Worm (Caenorhabditis elegans) whole organism, early embryonic: ENCODE results near the gene E04F6.10.

Source experiments
- B0310.2 ChIP-seq: sonication (generic microtip); optimal IDR thresholded peaks from 2 replicates; lab custom pipeline; 2016; ENCODE audit warnings: mild to moderate bottlenecking, missing genetic modification characterization, missing compliant biosample characterization
- F13C5.2 ChIP-seq: sonication (generic microtip); optimal IDR thresholded peaks from 2 replicates; lab custom pipeline; 2017; ENCODE audit warnings: mild to moderate bottlenecking, missing genetic modification characterization, inconsistent platforms, missing compliant biosample characterization
- aly-1 ChIP-seq: sonication (generic microtip); optimal IDR thresholded peaks from 2 replicates; lab custom pipeline; 2016; ENCODE audit warnings: missing genetic modification characterization, missing compliant biosample characterization
- ama-1 ChIP-seq: fragments of 150-350 bp; optimal IDR thresholded peaks from 2 replicates; lab custom pipeline; 2014
- ceh-13 ChIP-seq: fragments of 200-800 bp; sonication (Bioruptor generic); optimal IDR thresholded peaks from 2 replicates; lab custom pipeline; 2018; ENCODE audit warnings: mild to moderate bottlenecking, missing genetic modification characterization, missing compliant biosample characterization
- ceh-36 ChIP-seq: sonication (generic microtip); optimal IDR thresholded peaks from 2 replicates; lab custom pipeline; 2016; ENCODE audit warnings: missing genetic modification characterization, inconsistent platforms, missing compliant biosample characterization
- ets-7 ChIP-seq: sonication (generic microtip); optimal IDR thresholded peaks from 2 replicates; lab custom pipeline; 2016; ENCODE audit warnings: missing genotype, missing genetic modification characterization, missing compliant biosample characterization
- flt-1 ChIP-seq: fragments of 200-800 bp; sonication (Bioruptor generic); IDR thresholded peaks from 2 replicates; pipeline ENCODE4 v1.3.6; 2022; ENCODE audit warnings: missing genetic modification characterization, missing compliant biosample characterization
- hmbx-1 ChIP-seq: sonication (generic microtip); optimal IDR thresholded peaks from 2 replicates; lab custom pipeline; 2016; ENCODE audit warnings: mild to moderate bottlenecking, missing genetic modification characterization, missing compliant biosample characterization
- hmg-4 ChIP-seq: fragments of 200-800 bp; sonication (Bioruptor generic); optimal IDR thresholded peaks from 2 replicates; lab custom pipeline; 2018; ENCODE audit warnings: mild to moderate bottlenecking, missing genetic modification characterization, missing compliant biosample characterization
- hnd-1 ChIP-seq: sonication (generic microtip); optimal IDR thresholded peaks from 2 replicates; lab custom pipeline; 2016; ENCODE audit warnings: missing genetic modification characterization, missing compliant biosample characterization
- pes-1 ChIP-seq: fragments of 200-800 bp; sonication (Bioruptor generic); IDR thresholded peaks from 2 replicates; pipeline ENCODE4 v1.3.6; 2022; ENCODE audit warnings: missing genetic modification reagents, missing genetic modification characterization, missing compliant biosample characterization
- scrt-1 ChIP-seq: fragments of 200-800 bp; sonication (Bioruptor generic); IDR thresholded peaks from 2 replicates; pipeline ENCODE4 v1.3.6; 2022; ENCODE audit warnings: missing genetic modification characterization, missing compliant biosample characterization
- sea-1 ChIP-seq: fragments of 200-800 bp; sonication (Bioruptor generic); conservative IDR thresholded peaks from 2 replicates; pipeline ENCODE4 v1.3.6; 2022; ENCODE audit warnings: missing genetic modification characterization, missing compliant biosample characterization
- tbx-11 ChIP-seq: fragments of 200-800 bp; sonication (Bioruptor generic); IDR thresholded peaks from 2 replicates; pipeline ENCODE4 v1.3.6; 2022; ENCODE audit warnings: missing genetic modification characterization, missing compliant biosample characterization
- tbx-37 ChIP-seq: fragments of 200-800 bp; sonication (Bioruptor generic); conservative IDR thresholded peaks from 2 replicates; pipeline ENCODE4 v1.3.6; 2022; ENCODE audit warnings: missing genetic modification reagents, missing genetic modification characterization, missing compliant biosample characterization
- tra-4 ChIP-seq: sonication (generic microtip); optimal IDR thresholded peaks from 2 replicates; lab custom pipeline; 2017; ENCODE audit warnings: missing genetic modification characterization, missing compliant biosample characterization

The E04F6.10 gene

ce11 chrII:7217047-7217446, at the start of gene E04F6.10:
TSS of gene E04F6.10 (minus strand) at chrII:7217147.
- TF ChIP-seq tbx-37 (no peak), scrt-1 (GFP tag; lab: Robert Waterston, UW) (no peak), tra-4 (tag; lab: Kevin White, UChicago) (no peak), sea-1 (GFP tag; lab: Robert Waterston, UW) (no peak), hmbx-1 (no peak), tbx-11 (GFP tag; lab: Robert Waterston, UW) (no peak), ceh-36 (tag; lab: Kevin White, UChicago) (no peak), ceh-13 (GFP tag; lab: Kevin White, UChicago) (no peak), hmg-4 (GFP tag; lab: Kevin White, UChicago) (no peak)

DNA sequence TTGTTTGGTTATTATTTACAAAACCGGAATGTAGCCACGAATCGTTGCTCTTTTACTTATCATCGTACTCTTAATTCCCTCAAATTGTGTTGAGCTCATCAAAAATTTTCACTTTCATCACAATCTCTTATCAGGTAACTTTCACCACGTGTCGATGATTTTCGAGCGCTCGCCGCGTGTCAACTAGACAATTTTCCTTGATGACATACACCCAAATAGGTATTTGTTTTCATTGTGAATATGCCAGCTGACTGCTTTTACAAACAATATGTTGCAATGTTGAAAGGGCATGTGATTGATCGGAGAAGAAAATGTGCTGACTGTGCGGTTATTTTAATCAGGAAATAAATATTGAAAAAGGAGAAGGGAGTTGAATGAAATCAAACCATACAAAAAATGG, 47.7 kb upstream of the E04F6.10 start:
- no peak for TF ChIP-seq aly-1 (tag; lab: Kevin White, UChicago)
- no peak for TF ChIP-seq pes-1
- TF ChIP-seq ets-7 (tag; lab: Kevin White, UChicago) = no peak
- no peak for TF ChIP-seq scrt-1 (GFP tag; lab: Robert Waterston, UW)
- TF ChIP-seq tbx-37 = no peak
- no peak for TF ChIP-seq tra-4 (tag; lab: Kevin White, UChicago)
- no peak for TF ChIP-seq ceh-36 (tag; lab: Kevin White, UChicago)
- no peak for TF ChIP-seq B0310.2
- no peak for TF ChIP-seq hmbx-1
- no peak for TF ChIP-seq tbx-11 (GFP tag; lab: Robert Waterston, UW)
- no peak for TF ChIP-seq hmg-4 (GFP tag; lab: Kevin White, UChicago)

ce11 chrII:7261854-7262253, 44.9 kb upstream of the E04F6.10 start, which contains the start of gene C30G12.4:
TSS of gene C30G12.4 (plus strand) at chrII:7262154.
- no peak for TF ChIP-seq sea-1 (GFP tag; lab: Robert Waterston, UW)
- TF ChIP-seq ceh-36 (tag; lab: Kevin White, UChicago) = no peak
- TF ChIP-seq tbx-37 = no peak
- no peak for TF ChIP-seq F13C5.2 (tag; lab: Kevin White, UChicago)
- no peak for TF ChIP-seq hmbx-1
- TF ChIP-seq hnd-1 = no peak
- TF ChIP-seq ama-1 = no peak
- TF ChIP-seq tra-4 (tag; lab: Kevin White, UChicago) = no peak
- TF ChIP-seq tbx-11 (GFP tag; lab: Robert Waterston, UW) = no peak

ce11 chrII:7255614-7256162, 38.7 kb upstream of the E04F6.10 start, which contains the start of gene F32A5.8:
TSS of gene F32A5.8 (plus strand) at chrII:7256112.
- TF ChIP-seq ceh-13 (GFP tag; lab: Kevin White, UChicago) (no peak), F13C5.2 (tag; lab: Kevin White, UChicago) (no peak), hmg-4 (GFP tag; lab: Kevin White, UChicago) (no peak), tbx-11 (GFP tag; lab: Robert Waterston, UW) (no peak)

DNA sequence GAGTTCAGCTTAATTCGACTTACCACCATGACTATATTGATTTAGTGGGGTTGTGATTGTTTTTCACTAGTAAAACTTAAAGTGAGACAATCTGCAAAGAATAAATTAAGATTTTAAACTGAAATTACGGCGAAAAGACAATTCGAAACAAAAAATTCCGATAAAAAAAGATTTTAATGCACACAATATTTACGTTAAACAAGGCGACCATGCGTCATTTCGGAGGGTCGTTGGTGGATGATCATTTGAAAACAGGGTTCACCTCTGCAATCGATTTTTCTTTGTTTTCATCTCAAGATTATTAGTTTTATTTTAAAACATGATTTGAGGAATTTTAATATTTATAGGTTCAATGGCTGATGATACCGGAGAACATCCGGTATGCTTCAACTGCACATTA, 36.1 kb upstream of the E04F6.10 start, which contains the start of gene lsm-4:
TSS of gene lsm-4 (minus strand) at position 91 of the 400 bp plus-strand sequence.
- TF ChIP-seq flt-1 = no peak

DNA sequence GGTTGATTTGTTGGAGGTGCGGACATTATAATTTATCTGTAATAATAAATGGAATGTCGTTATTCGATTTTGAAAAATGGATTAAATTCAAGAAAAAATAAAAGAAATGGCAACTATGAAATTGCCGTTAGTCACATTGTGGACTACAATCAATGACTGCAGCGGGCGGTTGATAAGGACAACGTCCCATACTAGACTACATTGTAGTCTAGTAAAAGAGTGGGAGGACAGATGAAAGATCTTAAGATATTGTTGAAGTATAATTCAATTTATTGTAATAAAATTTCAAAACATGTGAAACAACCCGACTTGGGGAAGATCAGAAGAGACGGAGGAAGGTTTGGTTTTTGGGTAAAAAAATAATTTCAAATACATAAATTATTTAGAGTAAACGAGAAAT, 35.0 kb upstream of the E04F6.10 start, which contains the start of the genes prx-13 and ada-2:
TSS of gene prx-13 (minus strand) at position 38 of the 400 bp plus-strand sequence.
TSS of gene ada-2 (plus strand) at position 282 of the 400 bp plus-strand sequence.
- no peak for TF ChIP-seq flt-1

DNA sequence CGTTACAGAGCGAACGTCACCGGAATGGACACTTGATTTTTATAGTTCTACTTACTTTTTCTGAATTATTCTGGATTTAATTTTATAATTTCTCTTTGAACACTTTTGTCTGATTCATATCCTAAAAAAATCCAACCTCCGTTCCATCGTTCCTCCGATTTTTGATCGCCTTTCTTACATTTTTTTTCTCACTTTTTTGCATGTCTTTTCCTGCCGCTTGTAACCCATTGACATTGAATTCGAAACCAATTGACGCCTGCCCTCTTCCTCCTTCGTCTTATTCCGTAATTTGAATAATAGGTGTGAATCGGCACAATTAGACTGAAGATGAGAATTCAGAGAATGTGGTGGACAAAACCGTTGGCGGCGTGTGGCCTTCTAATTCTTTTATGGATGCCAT, 28.6 kb upstream of the E04F6.10 start, which contains the start of gene skpo-3:
TSS of gene skpo-3 (plus strand) at position 301 of the 400 bp plus-strand sequence.
- no peak for TF ChIP-seq ceh-36 (tag; lab: Kevin White, UChicago)
- no peak for TF ChIP-seq flt-1
- TF ChIP-seq hnd-1 = no peak
- no peak for TF ChIP-seq ceh-13 (GFP tag; lab: Kevin White, UChicago)
- TF ChIP-seq scrt-1 (GFP tag; lab: Robert Waterston, UW) = no peak
- TF ChIP-seq aly-1 (tag; lab: Kevin White, UChicago) = no peak
- TF ChIP-seq B0310.2 = no peak
- no peak for TF ChIP-seq tbx-11 (GFP tag; lab: Robert Waterston, UW)
- TF ChIP-seq F13C5.2 (tag; lab: Kevin White, UChicago) = no peak
- TF ChIP-seq ama-1 = no peak
- no peak for TF ChIP-seq sea-1 (GFP tag; lab: Robert Waterston, UW)
- no peak for TF ChIP-seq ets-7 (tag; lab: Kevin White, UChicago)
- TF ChIP-seq tra-4 (tag; lab: Kevin White, UChicago) = no peak

DNA sequence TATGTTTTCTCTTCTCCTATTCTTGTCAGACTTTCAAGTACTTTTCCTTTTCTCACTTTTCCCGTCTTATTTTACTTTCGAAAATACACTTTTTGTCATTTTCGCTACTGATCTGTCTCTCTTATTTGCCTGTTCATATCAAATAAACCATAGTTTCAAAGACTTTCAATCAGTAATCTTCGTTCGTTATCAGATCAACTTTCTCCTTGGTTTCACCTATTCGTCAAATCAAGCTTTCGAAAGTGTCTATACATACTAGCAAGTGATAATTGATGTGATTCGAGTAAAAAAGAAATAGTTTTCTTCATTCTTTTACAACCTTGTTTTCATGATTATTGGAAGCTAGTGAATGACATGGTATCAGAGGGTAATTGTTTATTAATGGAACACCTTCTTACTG, 25.8 kb upstream of the E04F6.10 start:
- TF ChIP-seq B0310.2 = no peak
- no peak for TF ChIP-seq F13C5.2 (tag; lab: Kevin White, UChicago)
- no peak for TF ChIP-seq scrt-1 (GFP tag; lab: Robert Waterston, UW)
- no peak for TF ChIP-seq tbx-37
- no peak for TF ChIP-seq hnd-1
- TF ChIP-seq hmbx-1 = no peak
- TF ChIP-seq pes-1 = no peak
- no peak for TF ChIP-seq tra-4 (tag; lab: Kevin White, UChicago)
- TF ChIP-seq hmg-4 (GFP tag; lab: Kevin White, UChicago) = no peak
- TF ChIP-seq flt-1 = no peak
- TF ChIP-seq ceh-36 (tag; lab: Kevin White, UChicago) = no peak
- no peak for TF ChIP-seq ceh-13 (GFP tag; lab: Kevin White, UChicago)
- no peak for TF ChIP-seq sea-1 (GFP tag; lab: Robert Waterston, UW)
- no peak for TF ChIP-seq aly-1 (tag; lab: Kevin White, UChicago)
- TF ChIP-seq ets-7 (tag; lab: Kevin White, UChicago) = no peak
- no peak for TF ChIP-seq ama-1
- TF ChIP-seq tbx-11 (GFP tag; lab: Robert Waterston, UW) = no peak
